Fruit fly (Drosophila melanogaster): ENCODE results near the gene SmydA-8.
A peak's percentile ranks its signal among the peaks of the same experiment; 100 is the strongest.

The SmydA-8 gene

DNA sequence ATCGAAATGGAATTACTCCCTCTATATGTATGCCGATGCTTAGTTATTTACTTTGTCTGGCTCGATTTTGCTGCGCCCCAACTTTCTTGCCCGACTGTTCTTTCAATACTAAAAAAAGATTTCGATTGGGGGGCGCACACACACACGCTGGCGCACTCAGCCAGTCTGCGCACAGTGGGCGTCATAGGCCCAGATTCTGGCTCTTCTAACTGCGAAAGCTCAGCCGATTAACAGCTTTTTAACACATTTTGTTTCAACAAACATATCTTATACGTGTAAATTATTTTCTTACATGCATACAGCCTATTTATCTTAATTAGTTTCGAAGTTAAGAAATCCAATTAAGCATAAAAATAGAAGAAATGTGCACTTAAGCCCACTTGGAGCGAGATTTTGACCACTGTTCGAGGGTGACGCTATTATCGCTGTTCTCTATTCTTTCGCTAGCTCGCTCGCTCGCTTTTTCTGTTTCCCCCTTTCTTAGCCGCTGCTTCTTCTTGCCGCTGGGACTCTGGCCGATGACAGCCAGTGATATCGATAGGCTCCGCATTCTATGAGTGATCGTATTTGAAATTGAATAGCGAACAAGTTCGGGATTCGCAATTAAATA, 8.7 kb upstream of the SmydA-8 start, which contains the start of gene Vinc (continued):
- TF ChIP-seq Dek (tag; optimal IDR thresholded peaks at IDR 0.05) (peak; percentile 83), CG7556 (GFP tag; optimal IDR thresholded peaks at IDR 0.05) (peak; percentile 83), gt (GFP tag; IDR thresholded peaks at IDR 0.05) (no peak), CG31224 (GFP tag; IDR thresholded peaks at IDR 0.05) (peak; percentile 81), CG14050 (GFP tag; IDR thresholded peaks at IDR 0.05) (peak; percentile 62; the same call in 2 of the 3 replicates), CG3281 (GFP tag; optimal IDR thresholded peaks at IDR 0.05) (peak; percentile 95), Lim3 (GFP tag; IDR thresholded peaks at IDR 0.05) (0 out of 2 replicates have a peak, but pooled peaks have one; percentile 40), hth (optimal IDR thresholded peaks at IDR 0.05) (no peak), D19A (tag; optimal IDR thresholded peaks at IDR 0.05) (peak; percentile 85), en (GFP tag; optimal IDR thresholded peaks at IDR 0.05) (peak; percentile 82), sima (GFP tag; optimal IDR thresholded peaks at IDR 0.05) (peak; percentile 3), onecut (GFP tag; IDR thresholded peaks at IDR 0.05) (peak; percentile 82), Dfd (GFP tag; optimal IDR thresholded peaks at IDR 0.05) (no peak), CG7839 (tag; optimal IDR thresholded peaks at IDR 0.05) (peak; percentile 93), Atf6 (GFP tag; IDR thresholded peaks at IDR 0.05) (peak; percentile 91), sug (tag; optimal IDR thresholded peaks at IDR 0.05) (peak; percentile 98), CG31388 (GFP tag; optimal IDR thresholded peaks at IDR 0.05) (peak; percentile 51), org-1 (GFP tag; optimal IDR thresholded peaks at IDR 0.05) (peak; percentile 53), psq (GFP tag; optimal IDR thresholded peaks at IDR 0.05) (peak; percentile 88), Pdp1 (GFP tag; optimal IDR thresholded peaks at IDR 0.05) (peak; percentile 77 to 90), pan (optimal IDR thresholded peaks at IDR 0.05) (no peak), pan (GFP tag; optimal IDR thresholded peaks at IDR 0.05 in 1 of 2, IDR thresholded peaks at IDR 0.05 in 1 of 2) (peak in 1 of 2 experiments; percentile 75), CG14441 (GFP tag; IDR thresholded peaks at IDR 0.05) (peak; percentile 84), CG6654 (GFP tag; optimal IDR thresholded peaks at IDR 0.05) (peak; percentile 79), TFAM (GFP tag; optimal IDR thresholded peaks at IDR 0.05) (peak; percentile 8), CG15696 (tag; optimal IDR thresholded peaks at IDR 0.05) (peak; percentile 73), Fer2 (tag; optimal IDR thresholded peaks at IDR 0.05) (peak; percentile 87), wek (GFP tag; optimal IDR thresholded peaks at IDR 0.05) (no peak), NC2α (GFP tag; optimal IDR thresholded peaks at IDR 0.05) (peak; percentile 29), trh (GFP tag; optimal IDR thresholded peaks at IDR 0.05) (peak; percentile 24), CG8290 (GFP tag; optimal IDR thresholded peaks at IDR 0.05) (peak; percentile 57), CG8290 (tag; optimal IDR thresholded peaks at IDR 0.05) (no peak), hb (GFP tag; IDR thresholded peaks at IDR 0.05; ENCODE audit: partially characterized antibody) (no peak), BtbVII (GFP tag; optimal IDR thresholded peaks at IDR 0.05) (peak; percentile 93), Gsc (GFP tag; IDR thresholded peaks at IDR 0.05) (0 out of 2 replicates have a peak, but pooled peaks have one; percentile 38), ro (GFP tag; IDR thresholded peaks at IDR 0.05) (peak; percentile 39; the same call in 1 of the 2 replicates), otp (GFP tag; IDR thresholded peaks at IDR 0.05) (peak; percentile 64; the same call in 2 of the 3 replicates), CG4707 (GFP tag; optimal IDR thresholded peaks at IDR 0.05) (peak; percentile 100), CG11696 (GFP tag; IDR thresholded peaks at IDR 0.05) (0 out of 2 replicates have a peak, but pooled peaks have one; percentile 16), slp2 (GFP tag; optimal IDR thresholded peaks at IDR 0.05) (peak; percentile 85), jigr1 (GFP tag; IDR thresholded peaks at IDR 0.05) (0 out of 3 replicates have a peak, but pooled peaks have one; percentile 40)

DNA sequence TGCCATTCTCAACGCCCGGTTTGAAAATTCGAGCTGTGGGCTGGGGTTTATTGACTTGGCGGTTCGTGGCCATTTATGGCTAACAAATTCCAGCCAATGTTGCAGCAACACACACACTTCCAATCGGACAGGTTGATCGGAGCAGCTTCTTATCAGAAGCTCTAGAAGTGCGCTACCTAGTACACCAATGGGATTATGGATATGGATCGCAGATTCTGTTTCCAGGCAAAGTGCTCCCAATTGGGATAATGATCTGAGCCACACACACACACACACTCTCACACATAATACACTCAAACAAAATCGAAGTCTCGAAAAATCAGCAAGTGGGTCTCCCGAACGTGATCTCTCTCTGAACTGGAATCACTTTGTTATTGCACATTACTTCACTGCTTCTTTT, 8.0 kb upstream of the SmydA-8 start:
- TF ChIP-seq da (GFP tag; optimal IDR thresholded peaks at IDR 0.05) = no peak
- peak; percentile 61 for TF ChIP-seq Elba2 (GFP tag; optimal IDR thresholded peaks at IDR 0.05)
- TF ChIP-seq zen (tag; optimal IDR thresholded peaks at IDR 0.05) = peak; percentile 18
- TF ChIP-seq CG7987 (GFP tag; optimal IDR thresholded peaks at IDR 0.05) = no peak
- no peak for TF ChIP-seq CG2202 (tag; optimal IDR thresholded peaks at IDR 0.05)
- peak; percentile 57 to 95 for TF ChIP-seq insv (GFP tag; optimal IDR thresholded peaks at IDR 0.05)
- TF ChIP-seq CG1024 (GFP tag; IDR thresholded peaks at IDR 0.05) = no peak
- peak; percentile 41 for TF ChIP-seq CG11504 (tag; optimal IDR thresholded peaks at IDR 0.05)
- no peak for TF ChIP-seq Fer2 (tag; optimal IDR thresholded peaks at IDR 0.05)
